Fruit fly (Drosophila melanogaster): Measurements from ENCODE around the gene twy.

twy gene

dm6 chr3L:11822446-11823334, 29.6 kb upstream of the twy start, which contains the start of gene RpL10Ab:
Gene RpL10Ab (plus strand): TSS chr3L:11822851.
- peak; percentile 18 for TF ChIP-seq dsf (GFP tag; optimal IDR thresholded peaks at IDR 0.05; ENCODE audit: borderline replicate concordance)
- TF ChIP-seq Mio (GFP tag; optimal IDR thresholded peaks at IDR 0.05): no peak
- no peak for TF ChIP-seq brk (GFP tag; optimal IDR thresholded peaks at IDR 0.05)
- TF ChIP-seq psq (GFP tag; optimal IDR thresholded peaks at IDR 0.05): peak; percentile 45
- TF ChIP-seq Hnf4 (GFP tag; optimal IDR thresholded peaks at IDR 0.05): peak; percentile 71
- peak; percentile 62 for TF ChIP-seq dmrt93B (GFP tag; optimal IDR thresholded peaks at IDR 0.05)
- TF ChIP-seq CG9705 (GFP tag; optimal IDR thresholded peaks at IDR 0.05): peak; percentile 53
- TF ChIP-seq N (GFP tag; optimal IDR thresholded peaks at IDR 0.05): no peak
- TF ChIP-seq Sp1 (GFP tag; optimal IDR thresholded peaks at IDR 0.05): peak; percentile 60
- TF ChIP-seq Myc (optimal IDR thresholded peaks at IDR 0.05): peak; percentile 65
- no peak for TF ChIP-seq tai (GFP tag; optimal IDR thresholded peaks at IDR 0.05)
- TF ChIP-seq foxo (GFP tag; optimal IDR thresholded peaks at IDR 0.05): peak in 1 of 2 experiments; percentile 70
- TF ChIP-seq sv (GFP tag; optimal IDR thresholded peaks at IDR 0.05): peak; percentile 5
- peak; percentile 45 for TF ChIP-seq Jra (GFP tag; optimal IDR thresholded peaks at IDR 0.05)
- peak; percentile 24 for TF ChIP-seq sage (GFP tag; optimal IDR thresholded peaks at IDR 0.05)
- TF ChIP-seq OdsH (GFP tag; optimal IDR thresholded peaks at IDR 0.05): peak; percentile 5
- no peak for TF ChIP-seq CrebA (GFP tag; optimal IDR thresholded peaks at IDR 0.05; ENCODE audit: borderline replicate concordance)
- no peak for TF ChIP-seq Dif (GFP tag; optimal IDR thresholded peaks at IDR 0.05; ENCODE audit: partially characterized antibody)
- TF ChIP-seq Rel (GFP tag; optimal IDR thresholded peaks at IDR 0.05): no peak
- peak; percentile 16 for TF ChIP-seq Rel (tag; optimal IDR thresholded peaks at IDR 0.05)
- TF ChIP-seq HLH106 (tag; optimal IDR thresholded peaks at IDR 0.05): peak; percentile 47
- peak; percentile 67 for TF ChIP-seq h (GFP tag; optimal IDR thresholded peaks at IDR 0.05)
- TF ChIP-seq pan (optimal IDR thresholded peaks at IDR 0.05): no peak
- TF ChIP-seq rgr (GFP tag; optimal IDR thresholded peaks at IDR 0.05): peak; percentile 73
- TF ChIP-seq Abd-B (GFP tag; optimal IDR thresholded peaks at IDR 0.05): no peak
- peak; percentile 54 for TF ChIP-seq br (GFP tag; optimal IDR thresholded peaks at IDR 0.05)
- TF ChIP-seq Hr83 (GFP tag; optimal IDR thresholded peaks at IDR 0.05; ENCODE audit: poor library complexity, severe bottlenecking): peak; percentile 96

dm6 chr3L:11821723-11822445, 28.8 kb upstream of the twy start, which contains the start of the genes CG11597 and CG5946:
Gene CG11597 (minus strand): TSS chr3L:11822275.
Gene CG5946 (minus strand): TSS chr3L:11822275.
- peak; percentile 40 for TF ChIP-seq woc (GFP tag; optimal IDR thresholded peaks at IDR 0.05)
- no peak for TF ChIP-seq Jra (GFP tag; optimal IDR thresholded peaks at IDR 0.05)
- TF ChIP-seq Hnf4 (GFP tag; optimal IDR thresholded peaks at IDR 0.05): peak; percentile 13
- TF ChIP-seq dl (GFP tag; optimal IDR thresholded peaks at IDR 0.05; ENCODE audit: insufficient read depth in 1 of 2, partially characterized antibody in 2 of 2): peak; percentile 48 to 73
- no peak for TF ChIP-seq N (GFP tag; optimal IDR thresholded peaks at IDR 0.05)
- peak; percentile 54 for TF ChIP-seq Dif (GFP tag; optimal IDR thresholded peaks at IDR 0.05; ENCODE audit: partially characterized antibody)

- TF ChIP-seq Abd-B (GFP tag; optimal IDR thresholded peaks at IDR 0.05) (no peak), Hnf4 (GFP tag; optimal IDR thresholded peaks at IDR 0.05) (peak; percentile 37), br (GFP tag; optimal IDR thresholded peaks at IDR 0.05) (peak; percentile 31), Jra (GFP tag; optimal IDR thresholded peaks at IDR 0.05) (peak; percentile 29), h (GFP tag; optimal IDR thresholded peaks at IDR 0.05) (peak; percentile 75), dl (GFP tag; optimal IDR thresholded peaks at IDR 0.05; ENCODE audit: insufficient read depth in 1 of 2, partially characterized antibody in 2 of 2) (peak; percentile 72 to 78), Hr83 (GFP tag; optimal IDR thresholded peaks at IDR 0.05; ENCODE audit: poor library complexity, severe bottlenecking) (peak; percentile 38), Hr78 (GFP tag; optimal IDR thresholded peaks at IDR 0.05) (no peak), foxo (GFP tag; optimal IDR thresholded peaks at IDR 0.05) (peak in 1 of 2 experiments; percentile 50), ey (GFP tag; optimal IDR thresholded peaks at IDR 0.05) (peak; percentile 37), lola (GFP tag; optimal IDR thresholded peaks at IDR 0.05) (no peak), fru (GFP tag; optimal IDR thresholded peaks at IDR 0.05) (peak; percentile 55), rgr (GFP tag; optimal IDR thresholded peaks at IDR 0.05) (peak; percentile 21), Sp1 (GFP tag; optimal IDR thresholded peaks at IDR 0.05) (no peak), Vsx2 (GFP tag; optimal IDR thresholded peaks at IDR 0.05; ENCODE audit: partially characterized antibody) (peak; percentile 54), woc (GFP tag; optimal IDR thresholded peaks at IDR 0.05) (peak; percentile 67), Dif (GFP tag; optimal IDR thresholded peaks at IDR 0.05; ENCODE audit: partially characterized antibody) (peak; percentile 88), brk (GFP tag; optimal IDR thresholded peaks at IDR 0.05) (peak; percentile 74), sage (GFP tag; optimal IDR thresholded peaks at IDR 0.05) (peak; percentile 36)
These were observed 26.8 kb upstream of the twy start for dm6 chr3L:11819639-11820456.

Data from whole organism, wandering third instar larva.